Fruit fly (Drosophila melanogaster) whole organism, pupa: ENCODE data around the gene CG13038.

Source experiments
- CG10348 ChIP-seq: fragments of 200-800 bp; sonication (Bioruptor generic); IDR thresholded peaks from 2 replicates; pipeline ENCODE4 v1.3.6; 2022; ENCODE audit warnings: missing biosample characterization, missing genetic modification characterization
- CG12605 ChIP-seq: fragments of 200-800 bp; sonication (Bioruptor generic); IDR thresholded peaks from 2 replicates; pipeline ENCODE4 v1.3.6; 2022; ENCODE audit warnings: missing biosample characterization, missing genetic modification characterization
- CG13204 ChIP-seq: fragments of 200-800 bp; sonication (Bioruptor generic); optimal IDR thresholded peaks from 2 replicates; lab custom pipeline; 2018; ENCODE audit warnings: missing biosample characterization, mild to moderate bottlenecking, missing genetic modification characterization, moderate library complexity
- CG17806 ChIP-seq: fragments of 200-800 bp; sonication (Bioruptor generic); optimal IDR thresholded peaks from 2 replicates; lab custom pipeline; 2018; ENCODE audit warnings: missing biosample characterization, mild to moderate bottlenecking, missing genetic modification characterization, moderate library complexity
- CG32121 ChIP-seq: fragments of 200-800 bp; sonication (Bioruptor generic); IDR thresholded peaks from 2 replicates; pipeline ENCODE4 v1.3.6; 2022; ENCODE audit warnings: missing biosample characterization, missing genetic modification characterization
- CG4496 ChIP-seq: fragments of 200-800 bp; sonication (Bioruptor generic); IDR thresholded peaks from 3 replicates; pipeline ENCODE4 v1.3.6; 2022; ENCODE audit warnings: missing biosample characterization, missing genetic modification characterization
- CG8159 ChIP-seq: fragments of 200-800 bp; sonication (Bioruptor generic); optimal IDR thresholded peaks from 3 replicates; lab custom pipeline; 2018; ENCODE audit warnings: missing biosample characterization, mild to moderate bottlenecking, missing genetic modification characterization, moderate library complexity
- CG9948 ChIP-seq: fragments of 200-800 bp; sonication (Bioruptor generic); optimal IDR thresholded peaks from 2 replicates; lab custom pipeline; 2018; ENCODE audit warnings: missing biosample characterization, mild to moderate bottlenecking, missing genetic modification characterization, moderate library complexity
- EcR ChIP-seq: fragments of 200-800 bp; sonication (Bioruptor generic); optimal IDR thresholded peaks from 3 replicates; lab custom pipeline; 2019; ENCODE audit warnings: missing biosample characterization, missing genetic modification characterization, mild to moderate bottlenecking, moderate library complexity, missing genetic modification reagents
- Pif1A ChIP-seq: fragments of 200-800 bp; sonication (Bioruptor generic); optimal IDR thresholded peaks from 3 replicates; lab custom pipeline; 2016; ENCODE audit warnings: missing biosample characterization, missing genetic modification characterization
- Pif1B ChIP-seq: fragments of 200-800 bp; sonication (Bioruptor generic); optimal IDR thresholded peaks from 3 replicates; lab custom pipeline; 2016; ENCODE audit warnings: missing biosample characterization, missing genetic modification characterization
- Snoo ChIP-seq: fragments of 200-800 bp; sonication (Bioruptor generic); optimal IDR thresholded peaks from 3 replicates; lab custom pipeline; 2017; ENCODE audit warnings: missing biosample characterization, mild to moderate bottlenecking, missing genetic modification characterization, inconsistent platforms
- fd96Ca ChIP-seq: fragments of 200-800 bp; sonication (Bioruptor generic); IDR thresholded peaks from 3 replicates; pipeline ENCODE4 v1.3.6; 2022; ENCODE audit warnings: missing biosample characterization, missing genetic modification characterization
- rn ChIP-seq: fragments of 200-800 bp; sonication (Bioruptor generic); IDR thresholded peaks from 2 replicates; pipeline ENCODE4 v1.3.6; 2022; ENCODE audit warnings: missing biosample characterization, missing genetic modification characterization

- TF ChIP-seq CG12605 (GFP tag; lab: Robert Waterston, UW), result no peak
- TF ChIP-seq CG8159, result no peak
- no peak for TF ChIP-seq CG32121 (GFP tag; lab: Robert Waterston, UW)
- no peak for TF ChIP-seq Pif1B (GFP tag; lab: Kevin White, UChicago)
- no peak for TF ChIP-seq Pif1A
- no peak for TF ChIP-seq rn
- peak; percentile 19; the same call in 1 of the 3 replicates for TF ChIP-seq fd96Ca (GFP tag; lab: Robert Waterston, UW)
- TF ChIP-seq CG13204 (GFP tag; lab: Kevin White, UChicago), result no peak
- no peak for TF ChIP-seq CG10348 (GFP tag; lab: Robert Waterston, UW)
- TF ChIP-seq CG17806 (tag; lab: Kevin White, UChicago), result no peak
- TF ChIP-seq CG9948 (tag; lab: Kevin White, UChicago), result no peak
- no peak for TF ChIP-seq Snoo (tag; lab: Kevin White, UChicago)
- no peak for TF ChIP-seq EcR (GFP tag; lab: Kevin White, UChicago)
- peak; percentile 13; the same call in 1 of the 3 replicates for TF ChIP-seq CG4496 (GFP tag; lab: Robert Waterston, UW)
Measured at dm6 chr3L:16291678-16292077, 36.0 kb downstream of the CG13038 start.
